Worm (Caenorhabditis elegans): ENCODE data around the gene men-1.

men-1 gene

DNA sequence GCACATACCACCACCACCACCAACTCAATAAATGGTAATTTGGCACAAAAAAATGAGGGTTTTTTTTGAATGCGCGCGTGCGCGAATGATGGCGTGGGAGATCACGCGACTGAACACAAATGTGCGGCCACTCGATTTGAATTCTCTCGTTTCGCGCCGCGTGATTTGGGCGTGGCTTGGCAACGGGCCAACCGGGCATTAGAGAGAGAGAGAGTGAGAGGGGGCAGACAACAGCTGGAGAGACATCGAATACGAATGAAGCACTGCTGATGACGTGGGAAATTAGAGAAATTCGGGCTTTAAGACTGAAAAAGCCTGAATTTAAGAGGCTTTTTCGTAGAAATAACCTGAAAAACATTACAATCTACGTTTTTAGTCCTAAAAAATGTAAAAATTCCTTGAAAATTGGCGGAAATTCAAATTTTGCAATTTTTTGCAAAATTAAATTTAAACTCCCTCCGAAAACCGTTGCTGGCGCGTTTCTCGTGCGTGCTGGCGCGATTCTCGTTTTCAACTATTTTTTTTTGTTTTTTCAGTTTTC lies 17.6 kb upstream of the men-1 start (continued):
- TF ChIP-seq spr-3 (GFP tag; optimal IDR thresholded peaks at IDR 0.05) (peak; percentile 86), vab-7 (GFP tag; IDR thresholded peaks at IDR 0.05) (peak; percentile 55; the same call in 1 of the 2 replicates), lim-7 (GFP tag; IDR thresholded peaks at IDR 0.05) (peak; percentile 53; the same call in 1 of the 2 replicates), zfp-3 (GFP tag; conservative IDR thresholded peaks at IDR 0.05) (peak; percentile 92), dmd-8 (GFP tag; IDR thresholded peaks at IDR 0.05) (no peak; the same call in 1 of the 2 replicates), lin-13 (GFP tag; optimal IDR thresholded peaks at IDR 0.05) (peak; percentile 89), lin-15B (tag; optimal IDR thresholded peaks at IDR 0.05) (peak; percentile 19), sdz-12 (GFP tag; optimal IDR thresholded peaks at IDR 0.05) (peak; percentile 78), zip-2 (tag; optimal IDR thresholded peaks at IDR 0.05) (peak; percentile 66), lsy-2 (tag; optimal IDR thresholded peaks at IDR 0.05) (peak; percentile 49 to 84), madf-5 (GFP tag; IDR thresholded peaks at IDR 0.05) (peak; percentile 27 to 48; a peak in 1 of 4 replicates), duxl-1 (tag; optimal IDR thresholded peaks at IDR 0.05; ENCODE audit: poor library complexity) (peak; percentile 79), egl-27 (tag; optimal IDR thresholded peaks at IDR 0.05) (no peak), spr-1 (tag; optimal IDR thresholded peaks at IDR 0.05) (peak; percentile 93), nhr-42 (GFP tag; IDR thresholded peaks at IDR 0.05) (peak; percentile 92), set-16 (GFP tag; IDR thresholded peaks at IDR 0.05) (peak; percentile 90), ama-1 (optimal IDR thresholded peaks at IDR 0.05) (peak; percentile 81), nhr-6 (tag; optimal IDR thresholded peaks at IDR 0.05) (peak; percentile 82), ceh-28 (tag; optimal IDR thresholded peaks at IDR 0.05) (no peak), F44E2.7 (GFP tag; IDR thresholded peaks at IDR 0.05) (no peak), nhr-237 (tag; optimal IDR thresholded peaks at IDR 0.05) (peak; percentile 47), pha-4 (GFP tag; IDR thresholded peaks at IDR 0.05) (peak; percentile 91), pha-4 (tag; optimal IDR thresholded peaks at IDR 0.05) (peak; percentile 26), snpc-4 (tag; optimal IDR thresholded peaks at IDR 0.05) (no peak), ceh-44 (GFP tag; IDR thresholded peaks at IDR 0.05) (no peak), mxl-2 (GFP tag; conservative IDR thresholded peaks at IDR 0.05) (0 out of 2 replicates have a peak, but pooled peaks have one; percentile 18), nhr-77 (tag; optimal IDR thresholded peaks at IDR 0.05) (peak; percentile 95), F26F4.8 (GFP tag; conservative IDR thresholded peaks at IDR 0.05) (no peak), aha-1 (tag) (peak; percentile 100), ZK337.2 (GFP tag; IDR thresholded peaks at IDR 0.05) (no peak), zip-11 (GFP tag; IDR thresholded peaks at IDR 0.05) (no peak), hmg-1.1 (GFP tag; IDR thresholded peaks at IDR 0.05) (peak; percentile 92), lir-3 (tag; optimal IDR thresholded peaks at IDR 0.05) (peak; percentile 79), unc-39 (tag; optimal IDR thresholded peaks at IDR 0.05) (no peak), saeg-2 (GFP tag; IDR thresholded peaks at IDR 0.05) (0 out of 2 replicates have a peak, but pooled peaks have one; percentile 40), Y48G9A.11 (GFP tag; IDR thresholded peaks at IDR 0.05) (0 out of 2 replicates have a peak, but pooled peaks have one; percentile 50), dmd-9 (GFP tag; IDR thresholded peaks at IDR 0.05) (no peak), daf-8 (GFP tag; IDR thresholded peaks at IDR 0.05) (peak; percentile 29; the same call in 1 of the 2 replicates), hlh-30 (tag; optimal IDR thresholded peaks at IDR 0.05; ENCODE audit: insufficient read depth) (peak; percentile 98), mxl-3 (GFP tag; optimal IDR thresholded peaks at IDR 0.05) (peak; percentile 91), lin-1 (GFP tag; IDR thresholded peaks at IDR 0.05) (peak; percentile 63; the same call in 1 of the 2 replicates), nhr-76 (tag; optimal IDR thresholded peaks at IDR 0.05) (no peak), ceh-62 (tag; optimal IDR thresholded peaks at IDR 0.05) (peak; percentile 2), unc-62 (GFP tag; optimal IDR thresholded peaks at IDR 0.05 in 1 of 2) (peak in 1 of 2 experiments; percentile 99), unc-62 (tag; optimal IDR thresholded peaks at IDR 0.05) (peak; percentile 5), Y75B8A.6 (GFP tag; IDR thresholded peaks at IDR 0.05) (peak; percentile 68), fos-1 (tag; optimal IDR thresholded peaks at IDR 0.05) (peak; percentile 64), F10B5.3 (tag; optimal IDR thresholded peaks at IDR 0.05) (peak; percentile 84), fkh-10 (GFP tag; optimal IDR thresholded peaks at IDR 0.05) (peak; percentile 47), T20F7.1 (GFP tag; optimal IDR thresholded peaks at IDR 0.05) (peak; percentile 88), nhr-11 (tag; optimal IDR thresholded peaks at IDR 0.05) (peak; percentile 31), nhr-111 (GFP tag; optimal IDR thresholded peaks at IDR 0.05) (peak; percentile 53)
